Fruit fly (Drosophila melanogaster) whole organism, wandering third instar larva: ENCODE measurements around the gene CG31404.

Source experiments
- CG32264 ChIP-seq: fragments of 200-800 bp; sonication (Bioruptor generic); optimal IDR thresholded peaks from 2 replicates; lab custom pipeline; 2016; ENCODE audit warnings: missing biosample characterization, missing genetic modification characterization
- CG9705 ChIP-seq: fragments of 200-800 bp; sonication (Bioruptor generic); optimal IDR thresholded peaks from 2 replicates; lab custom pipeline; 2018; ENCODE audit warnings: missing biosample characterization, mild to moderate bottlenecking, missing genetic modification characterization
- CrebA ChIP-seq: fragments of 200-800 bp; sonication (Bioruptor generic); optimal IDR thresholded peaks from 2 replicates; lab custom pipeline; 2016; ENCODE audit warnings: missing biosample characterization, mild to moderate bottlenecking, missing genetic modification characterization, borderline replicate concordance
- Dfd ChIP-seq: fragments of >200 bp; optimal IDR thresholded peaks from 2 replicates; lab custom pipeline; 2017; ENCODE audit warnings: missing biosample characterization, missing genetic modification characterization
- Dif ChIP-seq: fragments of 200-275, 200-300 bp; sonication (Bioruptor generic); optimal IDR thresholded peaks from 2 replicates; lab custom pipeline; 2018; ENCODE audit warnings: missing biosample characterization, missing genetic modification characterization; ENCODE audit not compliant: partially characterized antibody
- GATAd ChIP-seq: sonication (Bioruptor generic); optimal IDR thresholded peaks from 2 replicates; lab custom pipeline; 2016; ENCODE audit warnings: missing biosample characterization, missing genetic modification characterization
- HLH106 ChIP-seq: fragments of 200-800 bp; optimal IDR thresholded peaks from 3 replicates; lab custom pipeline; 2019; ENCODE audit warnings: missing biosample characterization, mild to moderate bottlenecking, missing genetic modification characterization, moderate library complexity
- Hnf4 ChIP-seq: fragments of 200-800 bp; sonication (Bioruptor generic); optimal IDR thresholded peaks from 2 replicates; lab custom pipeline; 2016; ENCODE audit warnings: missing biosample characterization, mild to moderate bottlenecking, missing genetic modification characterization
- Hr78 ChIP-seq: fragments of >200 bp; optimal IDR thresholded peaks from 2 replicates; lab custom pipeline; 2017; ENCODE audit warnings: missing biosample characterization, missing genetic modification characterization
- Hr83 ChIP-seq: fragments of 200-300 bp; sonication (Bioruptor generic); optimal IDR thresholded peaks from 2 replicates; lab custom pipeline; 2016; ENCODE audit warnings: missing biosample characterization, mild to moderate bottlenecking, missing genetic modification characterization, moderate library complexity; ENCODE audit not compliant: poor library complexity, severe bottlenecking
- Jra ChIP-seq: sonication (Bioruptor generic); optimal IDR thresholded peaks from 2 replicates; lab custom pipeline; 2016; ENCODE audit warnings: missing biosample characterization, missing genetic modification characterization
- Mio ChIP-seq: sonication (Bioruptor generic); optimal IDR thresholded peaks from 2 replicates; lab custom pipeline; 2016; ENCODE audit warnings: missing biosample characterization, missing genetic modification characterization
- N ChIP-seq: fragments of >200 bp; optimal IDR thresholded peaks from 2 replicates; lab custom pipeline; 2018; ENCODE audit warnings: missing biosample characterization, missing external identifiers, missing genetic modification characterization
- OdsH ChIP-seq: fragments of 200-800 bp; sonication (Bioruptor generic); optimal IDR thresholded peaks from 2 replicates; lab custom pipeline; 2016; ENCODE audit warnings: missing biosample characterization, mild to moderate bottlenecking, missing genetic modification characterization
- Rel ChIP-seq, 2 experiments: fragments of 200-800 bp; sonication (Bioruptor generic) in 1 of 2; optimal IDR thresholded peaks; 2 replicates in 1 of 2; 3 replicates in 1 of 2; lab custom pipeline; 2016 to 2019; ENCODE audit warnings: mild to moderate bottlenecking in 2 of 2, missing biosample characterization in 2 of 2, missing genetic modification characterization in 2 of 2, moderate library complexity in 1 of 2
- Sp1 ChIP-seq: fragments of 200-800 bp; sonication (Bioruptor generic); optimal IDR thresholded peaks from 3 replicates; lab custom pipeline; 2019; ENCODE audit warnings: missing biosample characterization, mild to moderate bottlenecking, missing genetic modification characterization, moderate library complexity
- Vsx2 ChIP-seq: fragments of 200-300, 225-300 bp; sonication (Bioruptor generic); optimal IDR thresholded peaks from 2 replicates; lab custom pipeline; 2018; ENCODE audit warnings: missing biosample characterization, missing genetic modification characterization; ENCODE audit not compliant: partially characterized antibody
- br ChIP-seq: fragments of 200-800 bp; sonication (Bioruptor generic); optimal IDR thresholded peaks from 2 replicates; lab custom pipeline; 2016; ENCODE audit warnings: missing biosample characterization, missing genetic modification characterization
- brk ChIP-seq: fragments of 200-800 bp; sonication (Bioruptor generic); optimal IDR thresholded peaks from 2 replicates; lab custom pipeline; 2016; ENCODE audit warnings: missing biosample characterization, mild to moderate bottlenecking, missing genetic modification characterization
- dl ChIP-seq, 2 experiments: fragments of 175-275, 200-275 bp in 1 of 2; fragments of 200-275 bp in 1 of 2; sonication (Bioruptor generic); optimal IDR thresholded peaks; lab custom pipeline; 2018; ENCODE audit warnings: mild to moderate bottlenecking in 2 of 2, missing biosample characterization in 2 of 2, missing genetic modification characterization in 2 of 2, moderate library complexity in 2 of 2; ENCODE audit not compliant: partially characterized antibody in 2 of 2, insufficient read depth in 1 of 2
- dmrt93B ChIP-seq: fragments of 200-800 bp; sonication (Bioruptor generic); optimal IDR thresholded peaks from 2 replicates; lab custom pipeline; 2018; ENCODE audit warnings: missing biosample characterization, mild to moderate bottlenecking, missing genetic modification characterization
- foxo ChIP-seq, 2 experiments: fragments of 200-800 bp; sonication (Bioruptor generic); optimal IDR thresholded peaks; 2 replicates in 1 of 2; 3 replicates in 1 of 2; lab custom pipeline; 2016 to 2017; ENCODE audit warnings: missing biosample characterization in 2 of 2, missing genetic modification characterization in 2 of 2
- fru ChIP-seq: fragments of 200-800 bp; sonication (Bioruptor generic); optimal IDR thresholded peaks from 3 replicates; lab custom pipeline; 2016; ENCODE audit warnings: missing biosample characterization, mild to moderate bottlenecking, missing genetic modification characterization
- h ChIP-seq: fragments of 200-800 bp; sonication (Bioruptor generic); optimal IDR thresholded peaks from 3 replicates; lab custom pipeline; 2016; ENCODE audit warnings: missing biosample characterization, mild to moderate bottlenecking, missing genetic modification characterization
- jim ChIP-seq: fragments of 175-275, 200-325 bp; sonication (Bioruptor generic); optimal IDR thresholded peaks from 2 replicates; lab custom pipeline; 2016; ENCODE audit warnings: missing biosample characterization, mild to moderate bottlenecking, missing genetic modification characterization
- lola ChIP-seq: fragments of >200 bp; optimal IDR thresholded peaks from 2 replicates; lab custom pipeline; 2017; ENCODE audit warnings: missing biosample characterization, missing genetic modification characterization
- pan ChIP-seq: fragments of >200 bp; optimal IDR thresholded peaks from 2 replicates; lab custom pipeline; 2017
- psq ChIP-seq: fragments of 200-800 bp; sonication (Bioruptor generic); optimal IDR thresholded peaks from 3 replicates; lab custom pipeline; 2017; ENCODE audit warnings: missing biosample characterization, mild to moderate bottlenecking, missing genetic modification characterization, moderate library complexity
- rgr ChIP-seq: fragments of 200-800 bp; sonication (Bioruptor generic); optimal IDR thresholded peaks from 3 replicates; lab custom pipeline; 2016; ENCODE audit warnings: missing biosample characterization, mild to moderate bottlenecking, missing genetic modification characterization
- sage ChIP-seq: fragments of 200-800 bp; sonication (Bioruptor generic); optimal IDR thresholded peaks from 2 replicates; lab custom pipeline; 2016; ENCODE audit warnings: missing biosample characterization, mild to moderate bottlenecking, missing genetic modification characterization
- tai ChIP-seq: sonication (Bioruptor generic); optimal IDR thresholded peaks from 2 replicates; lab custom pipeline; 2016; ENCODE audit warnings: missing biosample characterization, missing genetic modification characterization
- usp ChIP-seq: fragments of >200 bp; optimal IDR thresholded peaks from 2 replicates; lab custom pipeline; 2017; ENCODE audit warnings: missing biosample characterization, missing genetic modification characterization
- woc ChIP-seq: sonication (Bioruptor generic); optimal IDR thresholded peaks from 2 replicates; lab custom pipeline; 2016; ENCODE audit warnings: missing biosample characterization, mild to moderate bottlenecking, missing genetic modification characterization

The CG31404 gene

DNA sequence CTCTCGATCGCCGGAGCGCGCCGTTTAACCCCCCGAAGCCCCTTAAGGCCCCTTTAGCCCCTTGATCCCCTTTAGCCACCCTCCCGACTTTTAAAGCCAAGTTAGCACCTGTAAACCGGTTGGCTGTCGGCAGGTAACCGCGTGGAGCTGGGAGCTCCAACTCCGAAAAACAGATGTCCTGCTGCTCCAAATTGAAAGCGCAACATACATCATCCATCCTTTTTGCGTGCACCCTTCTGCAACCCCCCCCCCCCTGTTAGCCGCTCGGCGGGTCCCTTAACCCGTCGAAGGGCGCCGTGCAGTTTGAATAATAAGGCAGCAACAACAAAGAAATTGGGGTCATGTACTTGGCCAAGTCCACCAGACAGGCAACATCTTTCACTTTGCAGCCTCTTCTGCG is 47.1 kb downstream of the CG31404 start:
- peak; percentile 0 for TF ChIP-seq Vsx2 (GFP tag; lab: Kevin White, UChicago)
- no peak for TF ChIP-seq dl (GFP tag; optimal IDR thresholded peaks at IDR 0.05; lab: Kevin White, UChicago; ENCODE audit: insufficient read depth in 1 of 2, partially characterized antibody in 2 of 2)
- no peak for TF ChIP-seq CG9705 (GFP tag; lab: Kevin White, UChicago)
- no peak for TF ChIP-seq tai (GFP tag; lab: Kevin White, UChicago)
- TF ChIP-seq foxo (GFP tag; optimal IDR thresholded peaks at IDR 0.05; lab: Kevin White, UChicago), result no peak
- no peak for TF ChIP-seq Mio
- TF ChIP-seq dmrt93B (GFP tag; lab: Kevin White, UChicago), result no peak
- no peak for TF ChIP-seq OdsH
- TF ChIP-seq rgr (GFP tag; lab: Kevin White, UChicago), result no peak
- no peak for TF ChIP-seq CG32264 (GFP tag; lab: Kevin White, UChicago)
- TF ChIP-seq usp (GFP tag; lab: Kevin White, UChicago), result no peak
- TF ChIP-seq Hnf4 (GFP tag; lab: Kevin White, UChicago), result no peak
- TF ChIP-seq brk, result no peak
- TF ChIP-seq Dfd (GFP tag; lab: Kevin White, UChicago), result peak; percentile 31
- peak; percentile 64 for TF ChIP-seq fru
- TF ChIP-seq Rel (GFP tag; optimal IDR thresholded peaks at IDR 0.05; lab: Kevin White, UChicago), result no peak
- no peak for TF ChIP-seq Rel (tag; optimal IDR thresholded peaks at IDR 0.05; lab: Kevin White, UChicago)
- TF ChIP-seq GATAd, result no peak
- TF ChIP-seq lola, result no peak
- no peak for TF ChIP-seq sage
- no peak for TF ChIP-seq jim (GFP tag; lab: Kevin White, UChicago)
- TF ChIP-seq h (GFP tag; lab: Kevin White, UChicago), result no peak
- no peak for TF ChIP-seq Jra (GFP tag; lab: Kevin White, UChicago)
- TF ChIP-seq N (GFP tag; lab: Kevin White, UChicago), result no peak
- no peak for TF ChIP-seq woc (GFP tag; lab: Kevin White, UChicago)
- TF ChIP-seq br (GFP tag; lab: Kevin White, UChicago), result peak; percentile 15
- no peak for TF ChIP-seq Hr83 (GFP tag; lab: Kevin White, UChicago)
- no peak for TF ChIP-seq Sp1 (GFP tag; lab: Kevin White, UChicago)
- no peak for TF ChIP-seq Hr78
- TF ChIP-seq pan (lab: Kevin White, UChicago), result no peak
- peak; percentile 73 for TF ChIP-seq psq (GFP tag; lab: Kevin White, UChicago)
- no peak for TF ChIP-seq CrebA

DNA sequence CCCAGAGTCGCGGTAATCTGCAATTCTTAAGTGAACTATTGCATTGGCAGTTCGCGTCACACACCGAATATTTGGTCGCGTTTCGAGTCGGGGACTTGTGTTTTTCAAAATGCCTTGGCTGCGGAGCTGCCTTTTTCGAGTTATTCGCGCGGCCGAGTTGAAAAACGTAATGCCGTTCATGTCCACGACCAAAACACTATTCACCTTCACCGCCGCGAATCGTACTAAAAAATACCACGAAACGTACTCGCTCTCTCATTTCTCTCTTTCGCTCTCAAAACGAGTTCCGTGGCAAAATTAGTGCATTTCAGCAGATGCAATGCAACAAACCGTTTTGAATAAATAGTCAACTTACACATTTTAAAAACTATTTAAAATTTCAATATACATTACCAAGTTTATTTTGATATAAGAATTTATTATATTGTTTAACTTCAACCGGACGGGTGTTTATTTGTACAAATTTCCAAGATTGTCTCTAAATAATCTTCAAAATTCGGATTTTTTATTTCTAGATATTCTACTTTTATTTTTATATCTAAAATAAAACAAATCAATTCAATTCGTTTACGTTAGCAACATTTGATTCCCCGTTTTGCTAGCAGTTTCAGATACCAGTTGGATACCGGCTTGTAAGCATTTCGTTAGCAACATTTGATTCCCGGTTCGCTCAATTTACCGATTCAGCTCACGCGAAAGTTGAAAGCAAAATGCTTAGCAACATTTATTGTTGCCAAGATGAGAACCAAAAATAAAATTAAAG is 49.6 kb downstream of the CG31404 start, which contains the start of gene Delta:
Delta (minus strand) TSS at position 175 of the 763 bp plus-strand sequence.
- TF ChIP-seq Dif (peak; percentile 36), HLH106 (tag; lab: Kevin White, UChicago) (no peak), brk (peak; percentile 16)
